Worm (Caenorhabditis elegans) whole organism, L1 larva: Measurements from ENCODE around the gene dnj-2.

Source experiments
- aly-2 ChIP-seq: fragments of 150-350 bp; optimal IDR thresholded peaks from 2 replicates; lab custom pipeline; 2014; ENCODE audit warnings: missing biosample characterization, missing genetic modification characterization
- ama-1 ChIP-seq: fragments of 150-350 bp; optimal IDR thresholded peaks from 2 replicates; lab custom pipeline; 2014
- ceh-82 ChIP-seq, 3 experiments: fragments of 150-350 bp in 1 of 3; sonication (generic microtip) in 2 of 3; optimal IDR thresholded peaks; 2 replicates each; lab custom pipeline; 2014 to 2017; ENCODE audit warnings: missing biosample characterization in 3 of 3, missing genetic modification characterization in 3 of 3
- ces-1 ChIP-seq: fragments of 150-350 bp; optimal IDR thresholded peaks from 2 replicates; lab custom pipeline; 2014; ENCODE audit warnings: missing biosample characterization, missing genetic modification reagents, missing genetic modification characterization
- fkh-8 ChIP-seq: sonication (generic microtip); optimal IDR thresholded peaks from 2 replicates; lab custom pipeline; 2016; ENCODE audit warnings: mild to moderate bottlenecking, missing genetic modification characterization, missing compliant biosample characterization
- lin-13 ChIP-seq: fragments of 150-350 bp; optimal IDR thresholded peaks from 2 replicates; lab custom pipeline; 2014; ENCODE audit warnings: missing biosample characterization, missing genetic modification reagents, missing genetic modification characterization
- nhr-237 ChIP-seq: fragments of 150-350 bp; optimal IDR thresholded peaks from 2 replicates; lab custom pipeline; 2014; ENCODE audit warnings: missing biosample characterization, missing genetic modification characterization
- nhr-28 ChIP-seq: fragments of 150-350 bp; optimal IDR thresholded peaks from 2 replicates; lab custom pipeline; 2014; ENCODE audit warnings: missing biosample characterization, missing genetic modification characterization
- unc-62 ChIP-seq: fragments of 150-350 bp; optimal IDR thresholded peaks from 2 replicates; lab custom pipeline; 2014; ENCODE audit warnings: missing biosample characterization, missing genetic modification reagents, missing genetic modification characterization

DNA sequence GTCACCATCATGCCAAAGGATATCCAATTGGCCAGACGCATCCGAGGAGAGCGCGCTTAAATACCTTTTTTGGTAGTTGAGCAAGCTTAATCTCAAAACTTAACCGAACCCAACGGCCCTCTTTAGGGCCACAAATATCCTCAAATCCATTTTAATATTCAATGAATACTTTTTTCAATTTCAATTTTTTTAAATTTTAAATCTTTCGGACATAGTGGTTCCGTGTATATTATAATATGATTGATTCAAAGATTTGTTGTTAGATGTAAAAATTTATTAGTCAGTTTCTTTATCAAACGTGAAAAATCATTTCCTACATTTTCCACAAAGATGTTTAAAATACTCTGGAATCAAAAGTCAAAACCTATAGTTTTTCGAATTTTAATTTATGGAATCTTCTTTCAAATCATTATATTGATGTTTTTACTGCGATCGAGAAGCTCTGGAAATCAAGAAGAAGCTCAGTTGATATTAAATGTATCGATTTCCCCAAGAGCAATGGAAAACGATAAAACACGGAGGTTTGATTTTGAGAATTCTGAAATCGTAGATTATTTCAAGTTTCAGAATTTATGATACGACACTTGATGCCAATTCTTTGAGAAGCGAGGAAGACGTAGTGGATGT lies 13.3 kb upstream of the dnj-2 start, which contains the start of gene B0035.21:
- no peak for TF ChIP-seq nhr-237 (tag; lab: Kevin White, UChicago)
- TF ChIP-seq unc-62 = no peak
- TF ChIP-seq lin-13 = no peak
- no peak for TF ChIP-seq ceh-82 (tag; optimal IDR thresholded peaks at IDR 0.05; lab: Kevin White, UChicago)
- no peak for TF ChIP-seq aly-2
- no peak for TF ChIP-seq ces-1 (GFP tag; lab: Kevin White, UChicago)
- no peak for TF ChIP-seq fkh-8 (tag; lab: Kevin White, UChicago)
- no peak for TF ChIP-seq ama-1 (lab: Kevin White, UChicago)
- TF ChIP-seq nhr-28 = no peak
